Worm (Caenorhabditis elegans) whole organism, L1 larva: ENCODE measurements around the gene gcy-21.

Experiments
- ceh-8 ChIP-seq: fragments of 200-800 bp; sonication (Bioruptor generic); optimal IDR thresholded peaks from 2 replicates; lab custom pipeline; 2018; ENCODE audit warnings: mild to moderate bottlenecking, missing genetic modification characterization, moderate library complexity, missing compliant biosample characterization
- efl-3 ChIP-seq: fragments of 200-800 bp; sonication (Bioruptor generic); optimal IDR thresholded peaks from 2 replicates; lab custom pipeline; 2018; ENCODE audit warnings: mild to moderate bottlenecking, missing genetic modification characterization, missing compliant biosample characterization
- elt-3 ChIP-seq, 6 experiments: fragments of 150-350 bp in 1 of 6; sonication (generic microtip); optimal IDR thresholded peaks; 2 replicates each; lab custom pipeline; 2017 to 2018; ENCODE audit warnings: missing biosample characterization in 6 of 6, missing genetic modification characterization in 6 of 6, inconsistent platforms in 1 of 6
- grh-1 ChIP-seq: fragments of 200-800 bp; sonication (Bioruptor generic); IDR thresholded peaks from 2 replicates; pipeline ENCODE4 v1.3.6; 2022; ENCODE audit warnings: missing genetic modification reagents, missing genetic modification characterization, missing compliant biosample characterization
- lin-14 ChIP-seq: fragments of 200-800 bp; sonication (Bioruptor generic); optimal IDR thresholded peaks from 2 replicates; lab custom pipeline; 2018; ENCODE audit warnings: mild to moderate bottlenecking, missing genetic modification characterization, moderate library complexity, missing compliant biosample characterization
- lin-39 ChIP-seq: fragments of 150-350 bp; optimal IDR thresholded peaks from 2 replicates; lab custom pipeline; 2014; ENCODE audit warnings: missing biosample characterization, missing genetic modification reagents, missing genetic modification characterization
- mdl-1 ChIP-seq, 2 experiments: fragments of 150-350 bp; optimal IDR thresholded peaks; 2 replicates each; lab custom pipeline; 2014 to 2017; ENCODE audit warnings: missing biosample characterization in 2 of 2, missing genetic modification characterization in 2 of 2, inconsistent platforms in 1 of 2
- nhr-28 ChIP-seq: fragments of 150-350 bp; optimal IDR thresholded peaks from 2 replicates; lab custom pipeline; 2014; ENCODE audit warnings: missing biosample characterization, missing genetic modification characterization
- nhr-84 ChIP-seq: sonication (generic microtip); optimal IDR thresholded peaks from 2 replicates; lab custom pipeline; 2017; ENCODE audit warnings: missing biosample characterization, missing genetic modification characterization
- nhr-90 ChIP-seq: sonication (generic microtip); optimal IDR thresholded peaks from 2 replicates; lab custom pipeline; 2016; ENCODE audit warnings: mild to moderate bottlenecking, missing genetic modification characterization, missing compliant biosample characterization; ENCODE audit not compliant: poor library complexity
- pag-3 ChIP-seq: sonication (generic microtip); optimal IDR thresholded peaks from 2 replicates; lab custom pipeline; 2017; ENCODE audit warnings: missing genetic modification characterization, mild to moderate bottlenecking, missing compliant biosample characterization, antibody characterized with exemption, borderline replicate concordance; ENCODE audit not compliant: insufficient read depth
- skn-1 ChIP-seq: fragments of 150-350 bp; optimal IDR thresholded peaks from 2 replicates; lab custom pipeline; 2014; ENCODE audit warnings: missing biosample characterization, missing genetic modification characterization
- snpc-4 ChIP-seq: fragments of 150-350 bp; optimal IDR thresholded peaks from 2 replicates; lab custom pipeline; 2014; ENCODE audit warnings: missing biosample characterization, missing genetic modification characterization

DNA sequence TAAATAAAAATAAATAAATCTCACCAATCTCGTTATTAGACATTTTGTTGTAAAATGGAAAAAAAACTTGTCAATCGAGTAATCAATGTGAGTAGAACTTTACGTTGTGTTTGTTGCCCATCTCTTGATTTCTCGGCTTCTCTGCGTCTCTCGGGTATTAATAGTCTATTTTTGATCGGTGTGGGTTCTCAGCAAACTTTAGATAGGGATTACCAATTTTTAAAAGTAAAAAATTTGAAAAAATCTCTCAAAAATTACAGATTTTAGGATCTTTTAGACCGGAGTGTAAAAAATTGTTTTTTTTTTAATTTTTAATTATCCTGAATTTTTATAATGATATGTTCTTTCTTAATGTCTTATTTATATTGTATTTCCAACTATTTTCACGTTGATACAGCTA lies 22.1 kb upstream of the gcy-21 start, which contains the start of gene F22E5.21:
- no peak for TF ChIP-seq lin-39 (tag; lab: Kevin White, UChicago)
- no peak for TF ChIP-seq efl-3 (GFP tag; lab: Kevin White, UChicago)
- TF ChIP-seq snpc-4 (tag; lab: Kevin White, UChicago): no peak
- TF ChIP-seq pag-3 (tag; lab: Kevin White, UChicago): no peak
- no peak for TF ChIP-seq skn-1
- no peak for TF ChIP-seq lin-14 (GFP tag; lab: Kevin White, UChicago)
- no peak for TF ChIP-seq elt-3 (tag; optimal IDR thresholded peaks at IDR 0.05; lab: Kevin White, UChicago)
- no peak for TF ChIP-seq nhr-90 (tag; lab: Kevin White, UChicago)
- TF ChIP-seq nhr-84: no peak
- TF ChIP-seq nhr-28 (tag; lab: Kevin White, UChicago): no peak
- no peak for TF ChIP-seq ceh-8
- no peak for TF ChIP-seq grh-1 (GFP tag; lab: Robert Waterston, UW)
- TF ChIP-seq mdl-1 (tag; optimal IDR thresholded peaks at IDR 0.05; lab: Kevin White, UChicago): no peak
